Worm (Caenorhabditis elegans) whole organism, L2 larva: ENCODE data around the gene ZC477.7.

ENCODE experiments used
- C34F6.9 ChIP-seq: fragments of 150-350 bp; optimal IDR thresholded peaks from 2 replicates; lab custom pipeline; 2014; ENCODE audit warnings: missing biosample characterization, missing genetic modification characterization
- F13H6.1 ChIP-seq: sonication (generic microtip); optimal IDR thresholded peaks from 2 replicates; lab custom pipeline; 2016; ENCODE audit warnings: missing genetic modification characterization, missing compliant biosample characterization
- R02D3.7 ChIP-seq: fragments of 150-350 bp; optimal IDR thresholded peaks from 2 replicates; lab custom pipeline; 2014; ENCODE audit warnings: missing biosample characterization, missing genetic modification characterization
- Y55F3AM.14 ChIP-seq: fragments of 200-800 bp; sonication (Bioruptor generic); optimal IDR thresholded peaks from 2 replicates; lab custom pipeline; 2018; ENCODE audit warnings: mild to moderate bottlenecking, missing genetic modification characterization, missing compliant biosample characterization
- ZK546.5 ChIP-seq: sonication (generic microtip); optimal IDR thresholded peaks from 2 replicates; lab custom pipeline; 2017; ENCODE audit warnings: missing biosample characterization, missing genetic modification characterization
- alr-1 ChIP-seq: fragments of 150-350 bp; optimal IDR thresholded peaks from 2 replicates; lab custom pipeline; 2014; ENCODE audit warnings: missing biosample characterization, missing genetic modification characterization
- aly-2 ChIP-seq: fragments of 150-350 bp; optimal IDR thresholded peaks from 2 replicates; lab custom pipeline; 2014; ENCODE audit warnings: missing biosample characterization, missing genetic modification characterization
- ama-1 ChIP-seq: fragments of 150-350 bp; optimal IDR thresholded peaks from 2 replicates; lab custom pipeline; 2018; ENCODE audit warnings: inconsistent platforms
- blmp-1 ChIP-seq: sonication (generic microtip); optimal IDR thresholded peaks from 2 replicates; lab custom pipeline; 2017; ENCODE audit warnings: missing genetic modification characterization, mild to moderate bottlenecking, missing compliant biosample characterization, antibody characterized with exemption, moderate library complexity; ENCODE audit not compliant: insufficient read depth
- ceh-16 ChIP-seq: fragments of 150-350 bp; optimal IDR thresholded peaks from 2 replicates; lab custom pipeline; 2014; ENCODE audit warnings: missing biosample characterization, missing genetic modification characterization
- ceh-82 ChIP-seq: fragments of 150-350 bp; optimal IDR thresholded peaks from 2 replicates; lab custom pipeline; 2014; ENCODE audit warnings: missing biosample characterization, missing genetic modification characterization
- crh-2 ChIP-seq: sonication (generic microtip); optimal IDR thresholded peaks from 2 replicates; lab custom pipeline; 2017; ENCODE audit warnings: missing biosample characterization, missing genetic modification characterization
- dmd-4 ChIP-seq: sonication (generic microtip); optimal IDR thresholded peaks from 2 replicates; lab custom pipeline; 2017; ENCODE audit warnings: missing biosample characterization, missing genetic modification characterization
- egl-27 ChIP-seq: sonication (generic microtip); optimal IDR thresholded peaks from 3 replicates; lab custom pipeline; 2017; ENCODE audit warnings: missing biosample characterization, missing genetic modification reagents, missing genetic modification characterization
- elt-1 ChIP-seq: fragments of 150-350 bp; optimal IDR thresholded peaks from 2 replicates; lab custom pipeline; 2014; ENCODE audit warnings: missing biosample characterization, missing genetic modification characterization
- elt-3 ChIP-seq: sonication (generic microtip); optimal IDR thresholded peaks from 2 replicates; lab custom pipeline; 2017; ENCODE audit warnings: missing biosample characterization, missing genetic modification characterization
- fos-1 ChIP-seq: fragments of 150-350 bp; optimal IDR thresholded peaks from 2 replicates; lab custom pipeline; 2014; ENCODE audit warnings: missing biosample characterization, missing genetic modification characterization
- gmeb-1 ChIP-seq: fragments of 150-350 bp; optimal IDR thresholded peaks from 2 replicates; lab custom pipeline; 2014; ENCODE audit warnings: missing biosample characterization, missing genetic modification characterization
- lin-11 ChIP-seq: fragments of 150-350 bp; sonication (generic microtip); optimal IDR thresholded peaks from 2 replicates; lab custom pipeline; 2014; ENCODE audit warnings: missing biosample characterization, missing genetic modification characterization, inconsistent platforms, mixed read lengths
- lin-13 ChIP-seq: fragments of 150-350 bp; optimal IDR thresholded peaks from 2 replicates; lab custom pipeline; 2014; ENCODE audit warnings: missing biosample characterization, missing genetic modification reagents, missing genetic modification characterization
- lin-39 ChIP-seq: fragments of 150-350 bp; optimal IDR thresholded peaks from 2 replicates; lab custom pipeline; 2014; ENCODE audit warnings: missing biosample characterization, missing genetic modification reagents, missing genetic modification characterization
- lsy-2 ChIP-seq, 2 experiments: fragments of 150-350 bp in 1 of 2; sonication (generic microtip) in 1 of 2; optimal IDR thresholded peaks; 2 replicates each; lab custom pipeline; 2014 to 2017; ENCODE audit warnings: missing biosample characterization in 2 of 2, missing genetic modification characterization in 2 of 2
- mab-5 ChIP-seq: fragments of 150-350 bp; optimal IDR thresholded peaks from 2 replicates; lab custom pipeline; 2014; ENCODE audit warnings: missing biosample characterization, missing genetic modification characterization
- mbf-1 ChIP-seq: sonication (generic microtip); optimal IDR thresholded peaks from 2 replicates; lab custom pipeline; 2017; ENCODE audit warnings: missing biosample characterization, missing genetic modification characterization
- mdl-1 ChIP-seq, 2 experiments: fragments of 150-350 bp in 1 of 2; sonication (generic microtip) in 1 of 2; optimal IDR thresholded peaks; 2 replicates each; lab custom pipeline; 2017; ENCODE audit warnings: missing biosample characterization in 2 of 2, missing genetic modification characterization in 2 of 2
- nhr-10 ChIP-seq: sonication (generic microtip); optimal IDR thresholded peaks from 2 replicates; lab custom pipeline; 2017; ENCODE audit warnings: missing biosample characterization, missing genetic modification characterization
- nhr-11 ChIP-seq: fragments of 150-350 bp; optimal IDR thresholded peaks from 2 replicates; lab custom pipeline; 2014; ENCODE audit warnings: missing biosample characterization, missing genetic modification characterization
- nhr-12 ChIP-seq: fragments of 150-350 bp; optimal IDR thresholded peaks from 2 replicates; lab custom pipeline; 2014; ENCODE audit warnings: missing biosample characterization, missing genetic modification characterization
- nhr-129 ChIP-seq: fragments of 150-350 bp; optimal IDR thresholded peaks from 2 replicates; lab custom pipeline; 2014; ENCODE audit warnings: missing biosample characterization, missing genetic modification characterization
- nhr-21 ChIP-seq: fragments of 150-350 bp; optimal IDR thresholded peaks from 2 replicates; lab custom pipeline; 2014; ENCODE audit warnings: missing biosample characterization, missing genetic modification characterization
- nhr-23 ChIP-seq: fragments of 150-350 bp; optimal IDR thresholded peaks from 2 replicates; lab custom pipeline; 2014; ENCODE audit warnings: missing biosample characterization, missing genetic modification reagents, missing genetic modification characterization
- nhr-237 ChIP-seq: fragments of 150-350 bp; optimal IDR thresholded peaks from 2 replicates; lab custom pipeline; 2014; ENCODE audit warnings: missing biosample characterization, missing genetic modification characterization
- nhr-25 ChIP-seq: fragments of 150-350 bp; sonication (generic microtip); optimal IDR thresholded peaks from 3 replicates; lab custom pipeline; 2014; ENCODE audit warnings: missing biosample characterization, missing genetic modification characterization
- nhr-6 ChIP-seq: fragments of 150-350 bp; optimal IDR thresholded peaks from 2 replicates; lab custom pipeline; 2014; ENCODE audit warnings: missing biosample characterization, missing genetic modification characterization
- nhr-77 ChIP-seq: fragments of 150-350 bp; optimal IDR thresholded peaks from 2 replicates; lab custom pipeline; 2014; ENCODE audit warnings: missing biosample characterization, missing genetic modification characterization
- peb-1 ChIP-seq: fragments of 150-350 bp; optimal IDR thresholded peaks from 2 replicates; lab custom pipeline; 2014; ENCODE audit warnings: missing biosample characterization, missing genetic modification characterization
- sem-4 ChIP-seq: fragments of 150-350 bp; optimal IDR thresholded peaks from 2 replicates; lab custom pipeline; 2014; ENCODE audit warnings: missing biosample characterization, missing genetic modification reagents, missing genetic modification characterization
- skn-1 ChIP-seq: sonication (generic microtip); optimal IDR thresholded peaks from 2 replicates; lab custom pipeline; 2017; ENCODE audit warnings: missing biosample characterization, missing genetic modification characterization
- sma-3 ChIP-seq: sonication (generic microtip); optimal IDR thresholded peaks from 2 replicates; lab custom pipeline; 2016; ENCODE audit warnings: missing genetic modification reagents, missing genetic modification characterization, missing compliant biosample characterization
- sma-9 ChIP-seq, 2 experiments: fragments of 150-350 bp in 1 of 2; sonication (generic microtip) in 1 of 2; optimal IDR thresholded peaks; 2 replicates each; lab custom pipeline; 2014 to 2016; ENCODE audit warnings: missing genetic modification characterization in 2 of 2, mild to moderate bottlenecking in 1 of 2, missing biosample characterization in 1 of 2, missing compliant biosample characterization in 1 of 2, missing genetic modification reagents in 1 of 2, moderate library complexity in 1 of 2
- snpc-4 ChIP-seq: fragments of 150-350 bp; optimal IDR thresholded peaks from 2 replicates; lab custom pipeline; 2014; ENCODE audit warnings: missing biosample characterization, missing genetic modification characterization
- unc-39 ChIP-seq: fragments of 150-350 bp; optimal IDR thresholded peaks from 2 replicates; lab custom pipeline; 2014; ENCODE audit warnings: missing biosample characterization, missing genetic modification characterization
- unc-55 ChIP-seq: fragments of 150-350 bp; sonication (generic microtip); optimal IDR thresholded peaks from 3 replicates; lab custom pipeline; 2014; ENCODE audit warnings: missing biosample characterization, missing genetic modification reagents, missing genetic modification characterization
- unc-62 ChIP-seq: fragments of 150-350 bp; optimal IDR thresholded peaks from 2 replicates; lab custom pipeline; 2014; ENCODE audit warnings: missing biosample characterization, missing genetic modification reagents, missing genetic modification characterization
- zag-1 ChIP-seq: fragments of 150-350 bp; optimal IDR thresholded peaks from 2 replicates; lab custom pipeline; 2014; ENCODE audit warnings: missing biosample characterization, missing genetic modification characterization
- ztf-1 ChIP-seq: fragments of 200-800 bp; sonication (Bioruptor generic); conservative IDR thresholded peaks from 2 replicates; pipeline ENCODE4 v1.3.6; 2022; ENCODE audit warnings: missing genetic modification characterization, missing compliant biosample characterization
- ztf-11 ChIP-seq: sonication (generic microtip); optimal IDR thresholded peaks from 2 replicates; lab custom pipeline; 2017; ENCODE audit warnings: missing biosample characterization, missing genetic modification characterization
- ztf-4 ChIP-seq: fragments of 150-350 bp; optimal IDR thresholded peaks from 2 replicates; lab custom pipeline; 2014; ENCODE audit warnings: missing biosample characterization, missing genetic modification characterization

The ZC477.7 gene

DNA sequence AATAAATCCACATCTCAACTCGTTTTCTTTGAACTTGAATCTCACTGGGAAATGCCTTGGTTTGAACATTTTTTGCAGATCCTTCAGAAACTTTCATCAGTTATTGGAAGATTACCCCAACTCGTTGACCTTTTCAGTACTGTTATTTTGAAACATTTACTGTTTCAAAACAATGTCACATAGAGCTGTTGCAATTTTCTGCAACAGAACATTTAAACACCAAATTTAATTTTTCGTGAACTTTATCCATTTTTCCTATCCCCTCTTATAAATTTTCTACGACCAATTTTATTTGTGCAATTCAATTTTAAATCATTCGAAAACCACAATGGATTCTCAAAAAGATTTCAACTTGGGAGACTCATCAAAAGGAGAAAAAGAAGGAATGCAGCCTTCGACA is 3.4 kb downstream of the ZC477.7 start, which contains the start of gene ZC477.2:
Gene ZC477.2 (plus strand): TSS at position 301 of the 400 bp plus-strand sequence.
- no peak for TF ChIP-seq aly-2 (tag; lab: Kevin White, UChicago)
- no peak for TF ChIP-seq nhr-25 (tag; lab: Kevin White, UChicago)
- TF ChIP-seq ZK546.5 (tag; lab: Kevin White, UChicago) = no peak
- no peak for TF ChIP-seq nhr-21
- no peak for TF ChIP-seq lin-39
- TF ChIP-seq elt-1 (tag; lab: Kevin White, UChicago) = no peak
- no peak for TF ChIP-seq nhr-12
- no peak for TF ChIP-seq C34F6.9
- no peak for TF ChIP-seq ceh-82 (tag; lab: Kevin White, UChicago)
- TF ChIP-seq zag-1 (tag; lab: Kevin White, UChicago) = no peak
- TF ChIP-seq mdl-1 (tag; optimal IDR thresholded peaks at IDR 0.05; lab: Kevin White, UChicago) = no peak
- TF ChIP-seq nhr-10 (tag; lab: Kevin White, UChicago) = no peak
- TF ChIP-seq snpc-4 = no peak
- TF ChIP-seq peb-1 (tag; lab: Kevin White, UChicago) = no peak

- TF ChIP-seq nhr-10 (tag; lab: Kevin White, UChicago) (peak; percentile 47), lsy-2 (tag; optimal IDR thresholded peaks at IDR 0.05; lab: Kevin White, UChicago) (peak; percentile 67 to 89), R02D3.7 (tag; lab: Kevin White, UChicago) (peak; percentile 23), peb-1 (tag; lab: Kevin White, UChicago) (no peak), ztf-4 (tag; lab: Kevin White, UChicago) (no peak), nhr-129 (peak; percentile 57), nhr-25 (tag; lab: Kevin White, UChicago) (peak; percentile 70), nhr-23 (tag; lab: Kevin White, UChicago) (no peak), mbf-1 (tag; lab: Kevin White, UChicago) (no peak), crh-2 (tag; lab: Kevin White, UChicago) (peak; percentile 80), mab-5 (tag; lab: Kevin White, UChicago) (peak; percentile 41), aly-2 (tag; lab: Kevin White, UChicago) (no peak), blmp-1 (tag; lab: Kevin White, UChicago) (no peak), sem-4 (tag; lab: Kevin White, UChicago) (peak; percentile 14), C34F6.9 (peak; percentile 85), lin-11 (peak; percentile 32), elt-3 (tag; lab: Kevin White, UChicago) (no peak), unc-39 (no peak), nhr-77 (tag; lab: Kevin White, UChicago) (no peak), nhr-12 (no peak), ceh-82 (tag; lab: Kevin White, UChicago) (no peak), dmd-4 (no peak), F13H6.1 (peak; percentile 66), egl-27 (tag; lab: Kevin White, UChicago) (peak; percentile 45), nhr-11 (no peak), sma-9 (GFP tag; optimal IDR thresholded peaks at IDR 0.05; lab: Kevin White, UChicago) (peak; percentile 80), sma-9 (tag; optimal IDR thresholded peaks at IDR 0.05; lab: Kevin White, UChicago) (no peak), lin-13 (GFP tag; lab: Kevin White, UChicago) (peak; percentile 50), fos-1 (peak; percentile 47), ceh-16 (tag; lab: Kevin White, UChicago) (no peak), ztf-11 (tag; lab: Kevin White, UChicago) (no peak), nhr-6 (tag; lab: Kevin White, UChicago) (no peak), sma-3 (GFP tag; lab: Kevin White, UChicago) (peak; percentile 36), unc-55 (GFP tag; lab: Kevin White, UChicago) (no peak), lin-39 (no peak), ztf-1 (GFP tag; lab: Robert Waterston, UW) (no peak), elt-1 (tag; lab: Kevin White, UChicago) (no peak), skn-1 (no peak), alr-1 (tag; lab: Kevin White, UChicago) (no peak), Y55F3AM.14 (GFP tag; lab: Kevin White, UChicago) (no peak), mdl-1 (tag; optimal IDR thresholded peaks at IDR 0.05; lab: Kevin White, UChicago) (no peak), nhr-237 (tag; lab: Kevin White, UChicago) (no peak), gmeb-1 (tag; lab: Kevin White, UChicago) (peak; percentile 83), ZK546.5 (tag; lab: Kevin White, UChicago) (peak; percentile 15), ama-1 (peak; percentile 22), zag-1 (tag; lab: Kevin White, UChicago) (no peak), unc-62 (no peak), snpc-4 (no peak), nhr-21 (peak; percentile 54)
Observed at ce11 chrIV:7103211-7103679, 8.0 kb downstream of the ZC477.7 start, which contains the start of the genes rde-8 and ZC477.3. TSS of gene rde-8 (minus strand) at chrIV:7103261. TSS of gene ZC477.3 (plus strand) at chrIV:7103492.
